Fruit fly (Drosophila melanogaster): ENCODE results near the gene Icmt.

DNA sequence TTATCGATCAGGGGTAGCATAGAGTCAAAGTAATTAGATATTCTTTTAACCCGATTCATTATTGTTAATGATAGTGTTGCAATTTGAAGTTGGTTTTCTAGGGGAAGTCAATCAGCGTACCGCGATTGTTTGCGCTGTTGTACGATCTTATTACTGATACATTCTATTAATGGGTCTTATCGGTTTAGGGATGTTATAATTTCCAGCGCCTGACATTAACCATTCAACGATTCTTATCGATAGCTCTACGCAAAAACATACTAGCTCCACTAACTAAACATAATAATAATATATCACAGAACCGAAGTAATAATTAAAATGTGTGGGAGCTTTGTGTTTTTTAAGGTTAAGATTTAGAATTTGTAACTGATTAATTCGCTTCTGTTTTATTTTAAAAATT lies 6.6 kb upstream of the Icmt start, which contains the start of gene Cul6:
- no peak for TF ChIP-seq EcR (GFP tag; optimal IDR thresholded peaks at IDR 0.05)
- TF ChIP-seq Pif1A (GFP tag; optimal IDR thresholded peaks at IDR 0.05) = no peak
- no peak for TF ChIP-seq Snoo (tag; optimal IDR thresholded peaks at IDR 0.05)
- no peak for TF ChIP-seq CG17806 (tag; optimal IDR thresholded peaks at IDR 0.05)
- no peak for TF ChIP-seq CG8301 (tag; optimal IDR thresholded peaks at IDR 0.05)
- no peak for TF ChIP-seq rn (GFP tag; IDR thresholded peaks at IDR 0.05)
- no peak for TF ChIP-seq CG9948 (tag; optimal IDR thresholded peaks at IDR 0.05)
- TF ChIP-seq D1 (tag; optimal IDR thresholded peaks at IDR 0.05) = no peak
- TF ChIP-seq CG13204 (GFP tag; optimal IDR thresholded peaks at IDR 0.05) = no peak
- no peak for TF ChIP-seq CG10348 (GFP tag; IDR thresholded peaks at IDR 0.05)
- TF ChIP-seq gl (tag; optimal IDR thresholded peaks at IDR 0.05) = no peak
- TF ChIP-seq CG4496 (GFP tag; IDR thresholded peaks at IDR 0.05) = no peak
- no peak for TF ChIP-seq CG14655 (GFP tag; optimal IDR thresholded peaks at IDR 0.05)
- no peak for TF ChIP-seq CG8159 (tag; optimal IDR thresholded peaks at IDR 0.05)

All from whole organism, pupa.